Fruit fly (Drosophila melanogaster): ENCODE data around the gene CG9515.

Gene CG9515

dm6 chr2L:8943110-8943509 is at the start of gene CG9515 (continued):
- TF ChIP-seq gsb (GFP tag; IDR thresholded peaks at IDR 0.05), result no peak
- TF ChIP-seq zen2 (GFP tag; IDR thresholded peaks at IDR 0.05; ENCODE audit: partially characterized antibody), result peak; percentile 96
- peak; percentile 33 for TF ChIP-seq sug (tag; optimal IDR thresholded peaks at IDR 0.05)
- peak; percentile 71 for TF ChIP-seq unc-4 (GFP tag; IDR thresholded peaks at IDR 0.05; ENCODE audit: partially characterized antibody)
- no peak for TF ChIP-seq sens-2 (GFP tag; IDR thresholded peaks at IDR 0.05)
- TF ChIP-seq B-H2 (GFP tag; optimal IDR thresholded peaks at IDR 0.05), result peak; percentile 27
- TF ChIP-seq Dp (GFP tag; optimal IDR thresholded peaks at IDR 0.05), result peak; percentile 88
- no peak for TF ChIP-seq ttk (GFP tag; IDR thresholded peaks at IDR 0.05)
- TF ChIP-seq ase (GFP tag; IDR thresholded peaks at IDR 0.05), result no peak
- TF ChIP-seq CG32532 (GFP tag; IDR thresholded peaks at IDR 0.05), result 0 out of 2 replicates have a peak, but pooled peaks have one; percentile 8
- TF ChIP-seq Fer1 (GFP tag; optimal IDR thresholded peaks at IDR 0.05), result peak; percentile 6
- TF ChIP-seq Bteb2 (GFP tag; optimal IDR thresholded peaks at IDR 0.05), result no peak
- peak; percentile 80 for TF ChIP-seq Myb (GFP tag; optimal IDR thresholded peaks at IDR 0.05)
- no peak for TF ChIP-seq CG17802 (tag; optimal IDR thresholded peaks at IDR 0.05)
- peak; percentile 83 for TF ChIP-seq Ets65A (GFP tag)
- TF ChIP-seq CG14710 (tag; optimal IDR thresholded peaks at IDR 0.05), result peak; percentile 45
- no peak for TF ChIP-seq eyg (GFP tag; optimal IDR thresholded peaks at IDR 0.05)
- TF ChIP-seq CG6175 (GFP tag; IDR thresholded peaks at IDR 0.05), result no peak
- no peak for TF ChIP-seq sr (GFP tag; IDR thresholded peaks at IDR 0.05)
- TF ChIP-seq CG1233 (GFP tag; optimal IDR thresholded peaks at IDR 0.05), result no peak
- TF ChIP-seq CG7556 (GFP tag; optimal IDR thresholded peaks at IDR 0.05), result no peak
- TF ChIP-seq CG7745 (tag; optimal IDR thresholded peaks at IDR 0.05), result no peak
- peak; percentile 98 for TF ChIP-seq CG6791 (GFP tag; IDR thresholded peaks at IDR 0.05; ENCODE audit: partially characterized antibody)
- TF ChIP-seq CG12104 (GFP tag; optimal IDR thresholded peaks at IDR 0.05), result no peak
- no peak for TF ChIP-seq lov (optimal IDR thresholded peaks at IDR 0.05)
- no peak for TF ChIP-seq lov (GFP tag; IDR thresholded peaks at IDR 0.05)
- TF ChIP-seq oc (tag; optimal IDR thresholded peaks at IDR 0.05), result peak; percentile 4
- TF ChIP-seq chinmo (GFP tag; IDR thresholded peaks at IDR 0.05; ENCODE audit: partially characterized antibody), result peak; percentile 97
- no peak for TF ChIP-seq ssp (GFP tag; IDR thresholded peaks at IDR 0.05)
- TF ChIP-seq eve (GFP tag; optimal IDR thresholded peaks at IDR 0.05), result peak in 1 of 2 experiments; percentile 17
- TF ChIP-seq gcm2 (GFP tag; optimal IDR thresholded peaks at IDR 0.05), result no peak
- TF ChIP-seq ato (GFP tag; IDR thresholded peaks at IDR 0.05; ENCODE audit: partially characterized antibody), result peak; percentile 83
- no peak for TF ChIP-seq Gsc (GFP tag; IDR thresholded peaks at IDR 0.05)
- TF ChIP-seq CG12659 (GFP tag; optimal IDR thresholded peaks at IDR 0.05), result peak; percentile 71
- TF ChIP-seq MESR4 (GFP tag; optimal IDR thresholded peaks at IDR 0.05), result peak; percentile 21
- TF ChIP-seq insv (GFP tag; optimal IDR thresholded peaks at IDR 0.05), result peak in 1 of 2 experiments; percentile 21
- TF ChIP-seq CG12769 (tag; optimal IDR thresholded peaks at IDR 0.05), result peak; percentile 14
- no peak for TF ChIP-seq ham (GFP tag; IDR thresholded peaks at IDR 0.05)
- TF ChIP-seq CG17186 (GFP tag; optimal IDR thresholded peaks at IDR 0.05), result peak; percentile 78
- TF ChIP-seq ci (GFP tag; IDR thresholded peaks at IDR 0.05), result no peak; the same call in 2 of the 3 replicates
- peak; percentile 30 for TF ChIP-seq CG17829 (tag; optimal IDR thresholded peaks at IDR 0.05)
- TF ChIP-seq CG3163 (GFP tag; optimal IDR thresholded peaks at IDR 0.05), result no peak
- TF ChIP-seq inv (GFP tag; IDR thresholded peaks at IDR 0.05; ENCODE audit: partially characterized antibody), result peak; percentile 70
- TF ChIP-seq BtbVII (GFP tag; optimal IDR thresholded peaks at IDR 0.05), result no peak
- peak; percentile 83 for TF ChIP-seq Elba2 (GFP tag; optimal IDR thresholded peaks at IDR 0.05)
- TF ChIP-seq pho (GFP tag; optimal IDR thresholded peaks at IDR 0.05), result no peak
- no peak for TF ChIP-seq CG13296 (GFP tag; optimal IDR thresholded peaks at IDR 0.05)
- TF ChIP-seq CG12391 (tag; optimal IDR thresholded peaks at IDR 0.05), result peak; percentile 5
- TF ChIP-seq jumu (GFP tag; optimal IDR thresholded peaks at IDR 0.05), result no peak
- TF ChIP-seq Aef1 (GFP tag; IDR thresholded peaks at IDR 0.05), result no peak
- TF ChIP-seq CG32767 (GFP tag; IDR thresholded peaks at IDR 0.05), result no peak
- no peak for TF ChIP-seq CG14441 (GFP tag; IDR thresholded peaks at IDR 0.05)
